Worm (Caenorhabditis elegans) whole organism, mixed stage, embryonic: ENCODE data around the gene C06E7.4.

Experiments
- M03D4.4 ChIP-seq: sonication (generic microtip); optimal IDR thresholded peaks from 2 replicates; lab custom pipeline; 2017; ENCODE audit warnings: mild to moderate bottlenecking, missing genetic modification characterization, missing compliant biosample characterization
- unc-39 ChIP-seq: fragments of 150-350 bp; optimal IDR thresholded peaks from 2 replicates; lab custom pipeline; 2014; ENCODE audit warnings: missing biosample characterization, missing genetic modification characterization
- zip-8 ChIP-seq: fragments of 150-350 bp; optimal IDR thresholded peaks from 2 replicates; lab custom pipeline; 2014; ENCODE audit warnings: missing biosample characterization, missing genetic modification characterization

DNA sequence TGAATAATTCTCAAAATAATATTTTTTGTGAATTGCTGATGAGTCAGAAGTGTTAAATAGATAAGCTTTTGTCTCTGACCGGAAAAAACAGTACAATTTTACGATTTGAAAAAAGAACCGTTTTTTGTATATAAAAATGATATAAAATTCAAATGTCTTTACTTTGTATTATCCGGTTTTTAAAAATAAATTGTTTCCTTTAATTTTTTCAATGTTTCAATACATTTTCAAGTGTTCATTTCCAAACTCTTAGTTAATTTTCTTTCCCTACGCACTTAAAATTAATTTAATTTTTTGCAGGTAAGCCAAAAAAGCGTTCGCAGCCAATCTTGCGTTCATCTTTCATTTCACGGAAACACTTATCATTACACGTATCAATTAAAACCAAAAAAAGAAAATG is 35.3 kb downstream of the C06E7.4 start, which contains the start of gene egal-1:
- TF ChIP-seq unc-39 (no peak), M03D4.4 (no peak), zip-8 (tag; lab: Kevin White, UChicago) (no peak)
